Worm (Caenorhabditis elegans) whole organism, L4 larva: ENCODE results near the gene vps-18.

Source experiments
- F26F4.8 ChIP-seq: fragments of 200-800 bp; sonication (Bioruptor generic); conservative IDR thresholded peaks from 2 replicates; pipeline ENCODE4 v1.3.6; 2022; ENCODE audit warnings: missing genetic modification characterization, missing compliant biosample characterization
- aha-1 ChIP-seq: fragments of 150-350 bp; peaks from one replicate; lab custom pipeline; 2014; ENCODE audit warnings: missing biosample characterization, missing genetic modification characterization
- aly-2 ChIP-seq: sonication (generic microtip); optimal IDR thresholded peaks from 2 replicates; lab custom pipeline; 2018; ENCODE audit warnings: missing biosample characterization, missing genetic modification characterization
- ama-1 ChIP-seq: fragments of 150-350 bp; optimal IDR thresholded peaks from 2 replicates; lab custom pipeline; 2014; ENCODE audit warnings: inconsistent platforms, mixed read lengths
- attf-4 ChIP-seq: sonication (generic microtip); optimal IDR thresholded peaks from 3 replicates; lab custom pipeline; 2017; ENCODE audit warnings: missing biosample characterization, missing genetic modification characterization
- ceh-82 ChIP-seq: sonication (generic microtip); optimal IDR thresholded peaks from 2 replicates; lab custom pipeline; 2017; ENCODE audit warnings: missing biosample characterization, missing genetic modification characterization
- cey-2 ChIP-seq: sonication (generic microtip); optimal IDR thresholded peaks from 3 replicates; lab custom pipeline; 2017; ENCODE audit warnings: missing genetic modification characterization, mild to moderate bottlenecking, missing compliant biosample characterization, antibody characterized with exemption, borderline replicate concordance; ENCODE audit not compliant: insufficient read depth
- ctbp-1 ChIP-seq: fragments of 200-800 bp; sonication (Bioruptor generic); IDR thresholded peaks from 2 replicates; pipeline ENCODE4 v1.3.6; 2022; ENCODE audit warnings: missing genetic modification reagents, missing genetic modification characterization, missing compliant biosample characterization
- daf-12 ChIP-seq: fragments of 150-350 bp; optimal IDR thresholded peaks from 2 replicates; lab custom pipeline; 2014; ENCODE audit warnings: missing biosample characterization, missing genetic modification reagents, missing genetic modification characterization
- daf-16 ChIP-seq, 3 experiments: sonication (generic microtip); optimal IDR thresholded peaks; 2 replicates each; lab custom pipeline; 2016 to 2017; ENCODE audit warnings: missing genetic modification characterization in 3 of 3, missing genetic modification reagents in 3 of 3, mild to moderate bottlenecking in 2 of 3, missing compliant biosample characterization in 2 of 3, missing biosample characterization in 1 of 3, moderate library complexity in 1 of 3
- dmd-9 ChIP-seq: fragments of 200-800 bp; sonication (Bioruptor generic); IDR thresholded peaks from 2 replicates; pipeline ENCODE4 v1.3.6; 2022; ENCODE audit warnings: missing genetic modification reagents, missing genetic modification characterization, missing compliant biosample characterization
- dpl-1 ChIP-seq: fragments of 150-350 bp; optimal IDR thresholded peaks from 2 replicates; lab custom pipeline; 2014; ENCODE audit warnings: missing biosample characterization, missing genetic modification reagents, missing genetic modification characterization
- egl-27 ChIP-seq: sonication (generic microtip); optimal IDR thresholded peaks from 3 replicates; lab custom pipeline; 2017; ENCODE audit warnings: missing biosample characterization, missing genetic modification reagents, missing genetic modification characterization
- fkh-10 ChIP-seq: fragments of 150-350 bp; optimal IDR thresholded peaks from 2 replicates; lab custom pipeline; 2014; ENCODE audit warnings: missing biosample characterization, missing genetic modification reagents, missing genetic modification characterization
- fos-1 ChIP-seq: fragments of 150-350 bp; optimal IDR thresholded peaks from 2 replicates; lab custom pipeline; 2014; ENCODE audit warnings: missing biosample characterization, missing genetic modification characterization
- hlh-11 ChIP-seq: fragments of 200-800 bp; sonication (Bioruptor generic); optimal IDR thresholded peaks from 2 replicates; lab custom pipeline; 2018; ENCODE audit warnings: mild to moderate bottlenecking, missing genetic modification characterization, missing compliant biosample characterization
- hlh-30 ChIP-seq: sonication (generic microtip); optimal IDR thresholded peaks from 2 replicates; lab custom pipeline; 2017; ENCODE audit warnings: antibody characterized with exemption, mild to moderate bottlenecking, missing genetic modification characterization, missing compliant biosample characterization; ENCODE audit not compliant: insufficient read depth
- hmg-1.1 ChIP-seq: fragments of 200-800 bp; sonication (Bioruptor generic); IDR thresholded peaks from 2 replicates; pipeline ENCODE4 v1.3.6; 2022; ENCODE audit warnings: missing genetic modification reagents, missing genetic modification characterization, missing compliant biosample characterization
- lin-29 ChIP-seq: fragments of 200-800 bp; sonication (Bioruptor generic); IDR thresholded peaks from 2 replicates; pipeline ENCODE4 v1.3.6; 2022; ENCODE audit warnings: missing genetic modification reagents, missing genetic modification characterization, missing compliant biosample characterization
- lin-38 ChIP-seq: fragments of 200-800 bp; sonication (Bioruptor generic); IDR thresholded peaks from 2 replicates; pipeline ENCODE4 v1.3.6; 2022; ENCODE audit warnings: missing genetic modification reagents, missing genetic modification characterization, missing compliant biosample characterization
- lsy-2 ChIP-seq, 2 experiments: fragments of 150-350 bp in 1 of 2; sonication (generic microtip) in 1 of 2; optimal IDR thresholded peaks; 2 replicates each; lab custom pipeline; 2014 to 2017; ENCODE audit warnings: missing biosample characterization in 2 of 2, missing genetic modification characterization in 2 of 2
- mdl-1 ChIP-seq, 2 experiments: fragments of 150-350 bp in 1 of 2; sonication (generic microtip) in 1 of 2; optimal IDR thresholded peaks; 2 replicates each; lab custom pipeline; 2014 to 2017; ENCODE audit warnings: missing biosample characterization in 2 of 2, missing genetic modification characterization in 2 of 2
- mdt-29 ChIP-seq: fragments of 200-800 bp; sonication (Bioruptor generic); IDR thresholded peaks from 2 replicates; pipeline ENCODE4 v1.3.6; 2022; ENCODE audit warnings: missing genetic modification reagents, missing genetic modification characterization, missing compliant biosample characterization
- mep-1 ChIP-seq: fragments of 150-350 bp; sonication (generic microtip); optimal IDR thresholded peaks from 3 replicates; lab custom pipeline; 2014; ENCODE audit warnings: missing biosample characterization, missing genetic modification characterization
- mxl-2 ChIP-seq: fragments of 200-800 bp; sonication (Bioruptor generic); conservative IDR thresholded peaks from 2 replicates; pipeline ENCODE4 v1.3.6; 2022; ENCODE audit warnings: missing genetic modification reagents, missing genetic modification characterization, missing compliant biosample characterization
- nhr-102 ChIP-seq: sonication (generic microtip); optimal IDR thresholded peaks from 2 replicates; lab custom pipeline; 2016; ENCODE audit warnings: mild to moderate bottlenecking, missing genetic modification characterization, moderate library complexity, missing compliant biosample characterization
- nhr-11 ChIP-seq: fragments of 150-350 bp; optimal IDR thresholded peaks from 2 replicates; lab custom pipeline; 2014; ENCODE audit warnings: missing biosample characterization, missing genetic modification characterization
- nhr-25 ChIP-seq: sonication (generic microtip); optimal IDR thresholded peaks from 2 replicates; lab custom pipeline; 2017; ENCODE audit warnings: missing genetic modification characterization, mild to moderate bottlenecking, missing compliant biosample characterization, antibody characterized with exemption, moderate library complexity, borderline replicate concordance; ENCODE audit not compliant: insufficient read depth
- nhr-48 ChIP-seq: sonication (generic microtip); optimal IDR thresholded peaks from 2 replicates; lab custom pipeline; 2016; ENCODE audit warnings: mild to moderate bottlenecking, missing genetic modification characterization, missing compliant biosample characterization
- rbr-2 ChIP-seq: sonication (generic microtip); optimal IDR thresholded peaks from 2 replicates; lab custom pipeline; 2016; ENCODE audit warnings: missing genotype, missing genetic modification characterization, missing compliant biosample characterization
- set-16 ChIP-seq: fragments of 200-800 bp; sonication (Bioruptor generic); IDR thresholded peaks from 2 replicates; pipeline ENCODE4 v1.3.6; 2022; ENCODE audit warnings: missing genetic modification reagents, missing genetic modification characterization, missing compliant biosample characterization
- skn-1 ChIP-seq: fragments of 150-350 bp; optimal IDR thresholded peaks from 2 replicates; lab custom pipeline; 2014; ENCODE audit warnings: missing biosample characterization, missing genetic modification characterization
- snpc-1.2 ChIP-seq: fragments of 200-800 bp; sonication (Bioruptor generic); IDR thresholded peaks from 2 replicates; pipeline ENCODE4 v1.3.6; 2022; ENCODE audit warnings: missing genetic modification reagents, missing genetic modification characterization, missing compliant biosample characterization
- tag-97 ChIP-seq: fragments of 200-800 bp; sonication (Bioruptor generic); IDR thresholded peaks from 2 replicates; pipeline ENCODE4 v1.3.6; 2022; ENCODE audit warnings: missing genetic modification characterization, missing compliant biosample characterization
- tra-1 ChIP-seq: fragments of 200-800 bp; sonication (Bioruptor generic); IDR thresholded peaks from 2 replicates; pipeline ENCODE4 v1.3.6; 2022; ENCODE audit warnings: missing genetic modification reagents, missing genetic modification characterization, missing compliant biosample characterization
- unc-62 ChIP-seq, 3 experiments: fragments of 150-350 bp in 1 of 3; sonication (generic microtip); optimal IDR thresholded peaks in 2 of 3; peaks in 1 of 3; 1 replicate in 1 of 3; 2 replicates in 2 of 3; lab custom pipeline; 2014 to 2017; ENCODE audit warnings: missing biosample characterization in 3 of 3, missing genetic modification characterization in 3 of 3, missing genetic modification reagents in 3 of 3, missing genotype in 1 of 3
- zfp-3 ChIP-seq: fragments of 200-800 bp; sonication (Bioruptor generic); conservative IDR thresholded peaks from 2 replicates; pipeline ENCODE4 v1.3.6; 2022; ENCODE audit warnings: missing genetic modification reagents, missing genetic modification characterization, missing compliant biosample characterization

The vps-18 gene

ce11 chrII:4453051-4453450 lies 7.9 kb upstream of the vps-18 start, which contains the start of gene twk-2:
Gene twk-2 (minus strand): TSS chrII:4453151.
- TF ChIP-seq ama-1 (lab: Kevin White, UChicago), result no peak
- no peak for TF ChIP-seq cey-2
- no peak for TF ChIP-seq ceh-82 (tag; lab: Kevin White, UChicago)
- no peak for TF ChIP-seq nhr-48
- no peak for TF ChIP-seq tra-1
- no peak for TF ChIP-seq daf-16 (GFP tag; optimal IDR thresholded peaks at IDR 0.05; lab: Kevin White, UChicago)
- no peak for TF ChIP-seq daf-16 (tag; optimal IDR thresholded peaks at IDR 0.05; lab: Kevin White, UChicago)
- no peak for TF ChIP-seq tag-97

- TF ChIP-seq attf-4 (tag; lab: Kevin White, UChicago), result no peak
- TF ChIP-seq dpl-1 (GFP tag; lab: Kevin White, UChicago), result peak; percentile 16
- 0 out of 2 replicates have a peak, but pooled peaks have one; percentile 20 for TF ChIP-seq set-16 (GFP tag; lab: Robert Waterston, UW)
- TF ChIP-seq snpc-1.2 (GFP tag; lab: Robert Waterston, UW), result no peak
- no peak for TF ChIP-seq fos-1 (tag; lab: Kevin White, UChicago)
- TF ChIP-seq daf-12 (tag; lab: Kevin White, UChicago), result no peak
- TF ChIP-seq lin-29 (GFP tag; lab: Robert Waterston, UW), result no peak
- no peak for TF ChIP-seq unc-62 (GFP tag; optimal IDR thresholded peaks at IDR 0.05 in 1 of 2; lab: Kevin White, UChicago)
- no peak for TF ChIP-seq unc-62 (tag; optimal IDR thresholded peaks at IDR 0.05; lab: Kevin White, UChicago)
- TF ChIP-seq nhr-25 (tag; lab: Kevin White, UChicago), result no peak
- no peak for TF ChIP-seq dmd-9
- no peak for TF ChIP-seq aly-2 (tag; lab: Kevin White, UChicago)
- no peak for TF ChIP-seq ctbp-1 (GFP tag; lab: Robert Waterston, UW)
- TF ChIP-seq zfp-3, result no peak
Observed at ce11 chrII:4453453-4453852, 7.5 kb upstream of the vps-18 start.

ce11 chrII:4454823-4455222 lies 6.1 kb upstream of the vps-18 start:
- TF ChIP-seq rbr-2 (no peak), mxl-2 (GFP tag; lab: Robert Waterston, UW) (no peak), skn-1 (tag; lab: Kevin White, UChicago) (no peak), mdl-1 (tag; optimal IDR thresholded peaks at IDR 0.05; lab: Kevin White, UChicago) (no peak), zfp-3 (no peak), nhr-102 (no peak)

- TF ChIP-seq unc-62 (GFP tag; optimal IDR thresholded peaks at IDR 0.05 in 1 of 2; lab: Kevin White, UChicago), result peak in 1 of 2 experiments; percentile 32
- no peak for TF ChIP-seq unc-62 (tag; optimal IDR thresholded peaks at IDR 0.05; lab: Kevin White, UChicago)
- TF ChIP-seq hlh-11, result peak; percentile 11
- TF ChIP-seq mep-1 (tag; lab: Kevin White, UChicago), result peak; percentile 21
- no peak for TF ChIP-seq egl-27
- peak; percentile 56 for TF ChIP-seq rbr-2
- TF ChIP-seq nhr-11 (tag; lab: Kevin White, UChicago), result no peak
- peak; percentile 25 for TF ChIP-seq hlh-30
- TF ChIP-seq lin-38 (GFP tag; lab: Robert Waterston, UW), result 0 out of 2 replicates have a peak, but pooled peaks have one; percentile 28
- no peak for TF ChIP-seq tra-1
- peak; percentile 72 for TF ChIP-seq fkh-10 (GFP tag; lab: Kevin White, UChicago)
- TF ChIP-seq ctbp-1 (GFP tag; lab: Robert Waterston, UW), result 0 out of 2 replicates have a peak, but pooled peaks have one; percentile 21
- TF ChIP-seq hmg-1.1 (GFP tag; lab: Robert Waterston, UW), result peak; percentile 86
- TF ChIP-seq aha-1 (tag; lab: Kevin White, UChicago), result peak; percentile 84
- TF ChIP-seq F26F4.8 (GFP tag; lab: Robert Waterston, UW), result no peak
- peak in 1 of 2 experiments; percentile 10 for TF ChIP-seq mdl-1 (tag; optimal IDR thresholded peaks at IDR 0.05; lab: Kevin White, UChicago)
- TF ChIP-seq lsy-2 (tag; optimal IDR thresholded peaks at IDR 0.05; lab: Kevin White, UChicago), result peak; percentile 17 to 49
- no peak for TF ChIP-seq mdt-29 (GFP tag; lab: Robert Waterston, UW)
- peak; percentile 52; the same call in 1 of the 2 replicates for TF ChIP-seq set-16 (GFP tag; lab: Robert Waterston, UW)
- TF ChIP-seq, all 104 proteins: peak for 13
Observed at ce11 chrII:4456024-4456423, 4.9 kb upstream of the vps-18 start.
